Worm (Caenorhabditis elegans) whole organism, mixed stage, embryonic: ENCODE data around the gene nac-2.

Experiments
- ceh-39 ChIP-seq: fragments of 150-350 bp; optimal IDR thresholded peaks from 2 replicates; lab custom pipeline; 2014; ENCODE audit warnings: missing biosample characterization, missing genetic modification characterization
- elt-3 ChIP-seq: fragments of 150-350 bp; optimal IDR thresholded peaks from 2 replicates; lab custom pipeline; 2014; ENCODE audit warnings: missing biosample characterization, missing genetic modification characterization
- lsy-2 ChIP-seq: fragments of 150-350 bp; optimal IDR thresholded peaks from 2 replicates; lab custom pipeline; 2014; ENCODE audit warnings: missing biosample characterization, missing genetic modification characterization
- mab-5 ChIP-seq: fragments of 150-350 bp; optimal IDR thresholded peaks from 2 replicates; lab custom pipeline; 2014; ENCODE audit warnings: missing biosample characterization, missing genetic modification characterization
- mep-1 ChIP-seq: fragments of 150-350 bp; optimal IDR thresholded peaks from 2 replicates; lab custom pipeline; 2017; ENCODE audit warnings: missing biosample characterization, missing genetic modification reagents, missing genetic modification characterization, inconsistent platforms
- nhr-12 ChIP-seq: fragments of 150-350 bp; optimal IDR thresholded peaks from 2 replicates; lab custom pipeline; 2014; ENCODE audit warnings: missing biosample characterization, missing genetic modification characterization
- nhr-237 ChIP-seq: fragments of 150-350 bp; optimal IDR thresholded peaks from 2 replicates; lab custom pipeline; 2014; ENCODE audit warnings: missing biosample characterization, missing genetic modification characterization
- snpc-4 ChIP-seq: fragments of 150-350 bp; optimal IDR thresholded peaks from 2 replicates; lab custom pipeline; 2014; ENCODE audit warnings: missing biosample characterization, missing genetic modification characterization
- sptf-1 ChIP-seq: sonication (generic microtip); optimal IDR thresholded peaks from 2 replicates; lab custom pipeline; 2017; ENCODE audit warnings: mild to moderate bottlenecking, missing genetic modification characterization, moderate library complexity, missing compliant biosample characterization
- unc-39 ChIP-seq: fragments of 150-350 bp; optimal IDR thresholded peaks from 2 replicates; lab custom pipeline; 2014; ENCODE audit warnings: missing biosample characterization, missing genetic modification characterization
- unc-62 ChIP-seq: fragments of 150-350 bp; optimal IDR thresholded peaks from 2 replicates; lab custom pipeline; 2014; ENCODE audit warnings: missing biosample characterization, missing genetic modification reagents, missing genetic modification characterization
- ztf-11 ChIP-seq: fragments of 150-350 bp; optimal IDR thresholded peaks from 2 replicates; lab custom pipeline; 2014; ENCODE audit warnings: missing biosample characterization, missing genetic modification characterization

- TF ChIP-seq nhr-237 (tag; lab: Kevin White, UChicago) = no peak
- no peak for TF ChIP-seq unc-62 (GFP tag; lab: Kevin White, UChicago)
- TF ChIP-seq ztf-11 (tag; lab: Kevin White, UChicago) = no peak
- TF ChIP-seq snpc-4 (tag; lab: Kevin White, UChicago) = no peak
- no peak for TF ChIP-seq mab-5
- TF ChIP-seq unc-39 = no peak
- no peak for TF ChIP-seq nhr-12 (tag; lab: Kevin White, UChicago)
- TF ChIP-seq lsy-2 (tag; lab: Kevin White, UChicago) = no peak
- no peak for TF ChIP-seq ceh-39 (tag; lab: Kevin White, UChicago)
- no peak for TF ChIP-seq mep-1 (tag; lab: Kevin White, UChicago)
- TF ChIP-seq elt-3 (tag; lab: Kevin White, UChicago) = no peak
- no peak for TF ChIP-seq sptf-1
Observed at ce11 chrIII:9002545-9002944, 40.6 kb downstream of the nac-2 start, which contains the start of the genes F59B2.15 and zif-1.
